Fruit fly (Drosophila melanogaster) whole organism, embryonic: ENCODE results near the gene E2f1.

Experiments
- Ada2b ChIP-seq: fragments of 200-800 bp; sonication (Bioruptor generic); IDR thresholded peaks from 2 replicates; pipeline ENCODE4 v1.3.6; 2022; ENCODE audit warnings: missing biosample characterization, missing genetic modification characterization
- CG10267 ChIP-seq: fragments of 200-800 bp; sonication (Bioruptor generic); optimal IDR thresholded peaks from 2 replicates; lab custom pipeline; 2018; ENCODE audit warnings: missing biosample characterization, mild to moderate bottlenecking, missing genetic modification characterization, moderate library complexity
- CG11456 ChIP-seq: fragments of 200-800 bp; sonication (Bioruptor generic); IDR thresholded peaks from 3 replicates; pipeline ENCODE4 v1.3.6; 2022; ENCODE audit warnings: missing biosample characterization, missing genetic modification characterization
- CG11504 ChIP-seq: fragments of 200-800 bp; sonication (Bioruptor generic); optimal IDR thresholded peaks from 3 replicates; lab custom pipeline; 2019; ENCODE audit warnings: missing biosample characterization, mild to moderate bottlenecking, missing genetic modification characterization, moderate library complexity
- CG11723 ChIP-seq: fragments of 200-800 bp; sonication (Bioruptor generic); optimal IDR thresholded peaks from 2 replicates; lab custom pipeline; 2017; ENCODE audit warnings: missing biosample characterization, mild to moderate bottlenecking, missing genetic modification characterization
- CG13123 ChIP-seq: fragments of 200-800 bp; sonication (Bioruptor generic); optimal IDR thresholded peaks from 2 replicates; lab custom pipeline; 2016; ENCODE audit warnings: missing biosample characterization, missing genetic modification characterization
- CG13296 ChIP-seq: fragments of 200-800 bp; sonication (Bioruptor generic); optimal IDR thresholded peaks from 3 replicates; lab custom pipeline; 2018; ENCODE audit warnings: missing biosample characterization, mild to moderate bottlenecking, missing genetic modification characterization
- CG15479 ChIP-seq: fragments of 200-800 bp; sonication (Bioruptor generic); optimal IDR thresholded peaks from 3 replicates; lab custom pipeline; 2019; ENCODE audit warnings: missing biosample characterization, mild to moderate bottlenecking, missing genetic modification characterization, moderate library complexity
- CG17359 ChIP-seq: fragments of 200-800 bp; sonication (Bioruptor generic); optimal IDR thresholded peaks from 3 replicates; lab custom pipeline; 2018; ENCODE audit warnings: missing biosample characterization, mild to moderate bottlenecking, missing genetic modification characterization, moderate library complexity
- CG18476 ChIP-seq: fragments of 200-800 bp; sonication (Bioruptor generic); optimal IDR thresholded peaks from 2 replicates; lab custom pipeline; 2016; ENCODE audit warnings: missing biosample characterization, mild to moderate bottlenecking, missing genetic modification characterization
- CG3163 ChIP-seq: fragments of 200-800 bp; sonication (Bioruptor generic); optimal IDR thresholded peaks from 3 replicates; lab custom pipeline; 2016; ENCODE audit warnings: missing biosample characterization, missing genetic modification characterization
- CG33557 ChIP-seq: fragments of 200-800 bp; sonication (Bioruptor generic); optimal IDR thresholded peaks from 2 replicates; lab custom pipeline; 2019; ENCODE audit warnings: missing biosample characterization, mild to moderate bottlenecking, missing genetic modification characterization, moderate library complexity
- CG34224 ChIP-seq: fragments of 200-800 bp; sonication (Bioruptor generic); IDR thresholded peaks from 3 replicates; pipeline ENCODE4 v1.3.6; 2022; ENCODE audit warnings: missing biosample characterization, missing genetic modification characterization; ENCODE audit not compliant: partially characterized antibody
- CG34376 ChIP-seq: fragments of 200-800 bp; sonication (Bioruptor generic); optimal IDR thresholded peaks from 2 replicates; lab custom pipeline; 2018; ENCODE audit warnings: missing biosample characterization, mild to moderate bottlenecking, missing genetic modification characterization
- CG4854 ChIP-seq: fragments of 200-800 bp; sonication (Bioruptor generic); optimal IDR thresholded peaks from 2 replicates; lab custom pipeline; 2016; ENCODE audit warnings: missing biosample characterization, missing genetic modification characterization, inconsistent platforms
- CG6765 ChIP-seq: fragments of 200-800 bp; sonication (Bioruptor generic); optimal IDR thresholded peaks from 3 replicates; lab custom pipeline; 2017; ENCODE audit warnings: missing biosample characterization, mild to moderate bottlenecking, missing genetic modification characterization
- CG6813 ChIP-seq: fragments of 200-800 bp; sonication (Bioruptor generic); optimal IDR thresholded peaks from 2 replicates; lab custom pipeline; 2017; ENCODE audit warnings: missing biosample characterization, missing genetic modification characterization, mild to moderate bottlenecking, moderate library complexity, missing genetic modification reagents
- CG6854 ChIP-seq: fragments of 200-800 bp; sonication (Bioruptor generic); optimal IDR thresholded peaks from 3 replicates; lab custom pipeline; 2017; ENCODE audit warnings: missing biosample characterization, mild to moderate bottlenecking, missing genetic modification characterization
- CG8359 ChIP-seq: fragments of 200-800 bp; sonication (Bioruptor generic); optimal IDR thresholded peaks from 2 replicates; lab custom pipeline; 2017; ENCODE audit warnings: missing biosample characterization, mild to moderate bottlenecking, missing genetic modification characterization, borderline replicate concordance
- D19A ChIP-seq: fragments of 200-800 bp; optimal IDR thresholded peaks from 3 replicates; lab custom pipeline; 2019; ENCODE audit warnings: missing biosample characterization, mild to moderate bottlenecking, missing genetic modification characterization, moderate library complexity
- Dip2 ChIP-seq: fragments of 200-800 bp; sonication (Bioruptor generic); IDR thresholded peaks from 2 replicates; pipeline ENCODE4 v1.3.6; 2022; ENCODE audit warnings: missing biosample characterization, missing genetic modification characterization
- Fer1 ChIP-seq: fragments of 200-800 bp; sonication (Bioruptor generic); optimal IDR thresholded peaks from 2 replicates; lab custom pipeline; 2017; ENCODE audit warnings: missing biosample characterization, mild to moderate bottlenecking, missing genetic modification characterization
- HmgZ ChIP-seq: fragments of 200-800 bp; sonication (Bioruptor generic); optimal IDR thresholded peaks from 2 replicates; lab custom pipeline; 2018; ENCODE audit warnings: missing biosample characterization, mild to moderate bottlenecking, missing genetic modification characterization
- Hr3 ChIP-seq: fragments of 200-800 bp; sonication (Bioruptor generic); optimal IDR thresholded peaks from 3 replicates; lab custom pipeline; 2016; ENCODE audit warnings: missing biosample characterization, missing genetic modification characterization
- Hr51 ChIP-seq, 2 experiments: fragments of 200-800 bp; sonication (Bioruptor generic); optimal IDR thresholded peaks; 2 replicates in 1 of 2; 3 replicates in 1 of 2; lab custom pipeline; 2016 to 2018; ENCODE audit warnings: missing biosample characterization in 2 of 2, missing genetic modification characterization in 2 of 2, mild to moderate bottlenecking in 1 of 2, moderate library complexity in 1 of 2
- Hsf ChIP-seq: fragments of 200-800 bp; sonication (Bioruptor generic); optimal IDR thresholded peaks from 3 replicates; lab custom pipeline; 2016; ENCODE audit warnings: missing biosample characterization, missing genetic modification characterization
- Neu2 ChIP-seq: fragments of 200-800 bp; sonication (Bioruptor generic); optimal IDR thresholded peaks from 3 replicates; lab custom pipeline; 2016; ENCODE audit warnings: missing biosample characterization, missing genetic modification characterization, borderline replicate concordance
- Optix ChIP-seq: fragments of 200-800 bp; sonication (Bioruptor generic); IDR thresholded peaks from 3 replicates; pipeline ENCODE4 v1.3.6; 2022; ENCODE audit warnings: missing biosample characterization, missing genetic modification characterization
- PHDP ChIP-seq: fragments of 200-800 bp; sonication (Bioruptor generic); optimal IDR thresholded peaks from 3 replicates; lab custom pipeline; 2018; ENCODE audit warnings: missing biosample characterization, mild to moderate bottlenecking, missing genetic modification characterization, moderate library complexity
- Ssrp ChIP-seq: fragments of 200-800 bp; sonication (Bioruptor generic); optimal IDR thresholded peaks from 2 replicates; lab custom pipeline; 2018; ENCODE audit warnings: missing biosample characterization, mild to moderate bottlenecking, missing genetic modification characterization, moderate library complexity
- YL-1 ChIP-seq: fragments of 200-800 bp; sonication (Bioruptor generic); optimal IDR thresholded peaks from 3 replicates; lab custom pipeline; 2017; ENCODE audit warnings: missing biosample characterization, mild to moderate bottlenecking, missing genetic modification characterization
- ab ChIP-seq: fragments of 200-800 bp; sonication (Bioruptor generic); optimal IDR thresholded peaks from 2 replicates; lab custom pipeline; 2016; ENCODE audit warnings: missing biosample characterization, missing genetic modification characterization
- bcd ChIP-seq: fragments of 200-800 bp; sonication (Bioruptor generic); optimal IDR thresholded peaks from 2 replicates; lab custom pipeline; 2017; ENCODE audit warnings: missing biosample characterization, mild to moderate bottlenecking, missing genetic modification characterization
- bsh ChIP-seq, 2 experiments: fragments of 200-800 bp; sonication (Bioruptor generic); optimal IDR thresholded peaks; 2 replicates each; lab custom pipeline; 2017 to 2018; ENCODE audit warnings: mild to moderate bottlenecking in 2 of 2, missing biosample characterization in 2 of 2, missing genetic modification characterization in 2 of 2, moderate library complexity in 1 of 2
- chn ChIP-seq: fragments of 200-800 bp; sonication (Bioruptor generic); optimal IDR thresholded peaks from 2 replicates; lab custom pipeline; 2016; ENCODE audit warnings: missing biosample characterization, missing genetic modification characterization
- corto ChIP-seq: fragments of 200-800 bp; sonication (Bioruptor generic); optimal IDR thresholded peaks from 2 replicates; lab custom pipeline; 2016; ENCODE audit warnings: missing biosample characterization, mild to moderate bottlenecking, missing genetic modification characterization, moderate library complexity
- dmrt11E ChIP-seq: fragments of 200-800 bp; sonication (Bioruptor generic); optimal IDR thresholded peaks from 3 replicates; lab custom pipeline; 2018; ENCODE audit warnings: missing biosample characterization, mild to moderate bottlenecking, missing genetic modification characterization, moderate library complexity
- fd102C ChIP-seq: fragments of 200-800 bp; sonication (Bioruptor generic); optimal IDR thresholded peaks from 2 replicates; lab custom pipeline; 2018; ENCODE audit warnings: missing biosample characterization, mild to moderate bottlenecking, missing genetic modification characterization, moderate library complexity
- fd64A ChIP-seq: fragments of 200-800 bp; sonication (Bioruptor generic); optimal IDR thresholded peaks from 3 replicates; lab custom pipeline; 2018; ENCODE audit warnings: missing biosample characterization, mild to moderate bottlenecking, missing genetic modification characterization
- fu2 ChIP-seq: fragments of 200-800 bp; sonication (Bioruptor generic); optimal IDR thresholded peaks from 2 replicates; lab custom pipeline; 2016; ENCODE audit warnings: missing biosample characterization, missing genetic modification characterization
- gsb-n ChIP-seq: fragments of 200-800 bp; sonication (Bioruptor generic); optimal IDR thresholded peaks from 3 replicates; lab custom pipeline; 2018; ENCODE audit warnings: missing biosample characterization, mild to moderate bottlenecking, missing genetic modification characterization
- jumu ChIP-seq: fragments of 200-800 bp; sonication (Bioruptor generic); optimal IDR thresholded peaks from 3 replicates; lab custom pipeline; 2016; ENCODE audit warnings: missing biosample characterization, missing genetic modification characterization
- lilli ChIP-seq: fragments of 200-800 bp; sonication (Bioruptor generic); optimal IDR thresholded peaks from 3 replicates; lab custom pipeline; 2016; ENCODE audit warnings: missing biosample characterization, missing genetic modification characterization
- nau ChIP-seq: fragments of 200-800 bp; sonication (Bioruptor generic); optimal IDR thresholded peaks from 3 replicates; lab custom pipeline; 2017; ENCODE audit warnings: missing biosample characterization, mild to moderate bottlenecking, missing genetic modification characterization, missing genetic modification reagents
- pb ChIP-seq: fragments of 200-800 bp; sonication (Bioruptor generic); optimal IDR thresholded peaks from 3 replicates; lab custom pipeline; 2016; ENCODE audit warnings: missing biosample characterization, missing genetic modification characterization
- pho ChIP-seq: fragments of 200-800 bp; sonication (Bioruptor generic); optimal IDR thresholded peaks from 2 replicates; lab custom pipeline; 2016; ENCODE audit warnings: missing biosample characterization, missing genetic modification characterization
- salm ChIP-seq: fragments of 200-800 bp; sonication (Bioruptor generic); optimal IDR thresholded peaks from 2 replicates; lab custom pipeline; 2018; ENCODE audit warnings: missing biosample characterization, mild to moderate bottlenecking, missing genetic modification characterization
- tin ChIP-seq: fragments of 200-800 bp; sonication (Bioruptor generic); optimal IDR thresholded peaks from 3 replicates; lab custom pipeline; 2016; ENCODE audit warnings: missing biosample characterization, missing genetic modification characterization
- trem ChIP-seq: fragments of 200-800 bp; optimal IDR thresholded peaks from 3 replicates; lab custom pipeline; 2019; ENCODE audit warnings: missing biosample characterization, mild to moderate bottlenecking, missing genetic modification characterization, moderate library complexity

E2f1 gene

DNA sequence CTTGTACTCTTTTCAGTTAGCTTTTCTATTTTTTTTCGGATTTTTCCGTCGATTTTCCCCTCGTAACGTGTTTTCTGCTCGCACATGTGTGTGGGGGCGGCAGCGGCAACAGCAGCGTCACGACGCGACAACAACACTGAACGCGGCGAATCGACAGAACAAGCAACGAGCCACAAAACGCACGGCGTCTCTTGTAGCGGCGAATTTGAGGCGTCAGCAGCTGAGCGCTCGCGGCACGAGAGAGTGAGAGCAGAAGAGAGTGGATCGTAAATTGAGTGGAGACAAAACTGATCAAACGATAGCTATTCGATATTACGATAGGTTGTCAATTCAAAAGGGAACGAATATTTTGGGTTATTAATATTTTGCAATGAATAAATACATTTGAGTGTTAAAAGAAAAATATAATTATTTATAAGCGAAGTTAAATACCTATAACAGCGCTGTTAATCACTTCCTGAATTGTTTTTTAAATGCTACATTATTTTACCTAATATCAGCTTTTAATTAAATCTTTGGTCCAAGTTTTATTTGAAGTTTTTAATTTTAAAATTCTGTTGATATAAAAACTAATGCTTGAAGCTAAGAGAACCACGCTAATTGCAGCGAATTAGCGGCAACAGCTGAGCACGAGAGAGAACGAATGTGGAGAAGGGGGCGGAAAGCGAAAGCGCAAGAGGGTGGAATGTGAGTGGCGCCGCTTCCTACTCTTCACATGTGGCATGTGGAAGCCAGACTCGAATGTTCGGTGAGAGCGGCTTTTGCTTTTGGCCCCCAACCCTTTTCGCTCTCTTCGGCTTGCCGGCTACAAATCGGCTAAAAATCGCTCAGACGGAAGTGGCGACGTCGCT is 27.5 kb downstream of the E2f1 start (continued):
- peak; percentile 10 for TF ChIP-seq CG18476 (GFP tag; lab: Kevin White, UChicago)
- TF ChIP-seq chn, result peak; percentile 29
- TF ChIP-seq corto (GFP tag; lab: Kevin White, UChicago), result peak; percentile 57
- no peak for TF ChIP-seq ab (GFP tag; lab: Kevin White, UChicago)
- peak; percentile 66 for TF ChIP-seq CG33557 (GFP tag; lab: Kevin White, UChicago)
- peak; percentile 68 for TF ChIP-seq dmrt11E
- peak; percentile 3 for TF ChIP-seq tin
- TF ChIP-seq gsb-n, result peak; percentile 58
- TF ChIP-seq Hr51 (GFP tag; optimal IDR thresholded peaks at IDR 0.05; lab: Kevin White, UChicago), result peak in 1 of 2 experiments; percentile 57
- peak; percentile 47 for TF ChIP-seq CG10267
- TF ChIP-seq pho (GFP tag; lab: Kevin White, UChicago), result no peak
- TF ChIP-seq Fer1 (GFP tag; lab: Kevin White, UChicago), result peak; percentile 34
- peak; percentile 30 for TF ChIP-seq PHDP (tag; lab: Kevin White, UChicago)
- TF ChIP-seq CG13296 (GFP tag; lab: Kevin White, UChicago), result peak; percentile 35
- peak; percentile 64 for TF ChIP-seq CG11504 (tag; lab: Kevin White, UChicago)
- no peak for TF ChIP-seq CG4854 (GFP tag; lab: Kevin White, UChicago)
- TF ChIP-seq Optix (GFP tag; lab: Robert Waterston, UW), result no peak
- TF ChIP-seq CG17359 (tag; lab: Kevin White, UChicago), result peak; percentile 39
- TF ChIP-seq CG11723 (GFP tag; lab: Kevin White, UChicago), result peak; percentile 54
- TF ChIP-seq CG6765, result peak; percentile 24
- no peak for TF ChIP-seq fd64A
- peak; percentile 63 for TF ChIP-seq CG34376
- TF ChIP-seq lilli (GFP tag; lab: Kevin White, UChicago), result peak; percentile 39
- peak; percentile 84 for TF ChIP-seq CG3163 (GFP tag; lab: Kevin White, UChicago)
- TF ChIP-seq nau (GFP tag; lab: Kevin White, UChicago), result peak; percentile 26
- TF ChIP-seq bsh (GFP tag; optimal IDR thresholded peaks at IDR 0.05; lab: Kevin White, UChicago), result peak in 1 of 2 experiments; percentile 71
- peak; percentile 40 for TF ChIP-seq Ssrp
- TF ChIP-seq, all 482 proteins: peak for 139

- no peak for TF ChIP-seq CG8359
- no peak for TF ChIP-seq fd102C (GFP tag; lab: Kevin White, UChicago)
- no peak for TF ChIP-seq Neu2 (GFP tag; lab: Kevin White, UChicago)
- TF ChIP-seq CG6813 (GFP tag; lab: Kevin White, UChicago), result peak; percentile 43
- TF ChIP-seq CG15479 (GFP tag; lab: Kevin White, UChicago), result no peak
- no peak for TF ChIP-seq Ada2b (GFP tag; lab: Robert Waterston, UW)
- no peak for TF ChIP-seq trem (tag; lab: Kevin White, UChicago)
- no peak for TF ChIP-seq salm
- no peak for TF ChIP-seq fu2 (GFP tag; lab: Kevin White, UChicago)
- TF ChIP-seq YL-1 (GFP tag; lab: Kevin White, UChicago), result no peak
- TF ChIP-seq D19A (tag; lab: Kevin White, UChicago), result peak; percentile 44
- no peak for TF ChIP-seq CG34224
- no peak for TF ChIP-seq pb (GFP tag; lab: Kevin White, UChicago)
- no peak for TF ChIP-seq HmgZ (tag; lab: Kevin White, UChicago)
- no peak for TF ChIP-seq CG13123 (GFP tag; lab: Kevin White, UChicago)
- TF ChIP-seq jumu, result no peak
- no peak for TF ChIP-seq bcd
- TF ChIP-seq CG6854 (GFP tag; lab: Kevin White, UChicago), result peak; percentile 12
- no peak for TF ChIP-seq Hsf (GFP tag; lab: Kevin White, UChicago)
- no peak for TF ChIP-seq Hr3
- no peak for TF ChIP-seq Dip2 (GFP tag; lab: Robert Waterston, UW)
- TF ChIP-seq CG11456 (GFP tag; lab: Robert Waterston, UW), result no peak
Observed at dm6 chr3R:21632582-21632929, 28.1 kb downstream of the E2f1 start.
